Worm (Caenorhabditis elegans): ENCODE data around the gene asp-1.
A peak's percentile ranks its signal among the peaks of the same experiment; 100 is the strongest.
"Not testable (repeated sequence)": the region's sequence is repeated elsewhere in the genome, so short reads cannot be mapped to it uniquely, and the experiment has no call there.

asp-1 gene

ce11 chrV:19044753-19045152 is 5.8 kb downstream of the asp-1 start, which contains the start of gene asp-15:
Gene asp-15 (minus strand): TSS chrV:19044853.
- TF ChIP-seq klf-2 (GFP tag; conservative IDR thresholded peaks at IDR 0.05), result no peak
- TF ChIP-seq flt-1 (GFP tag; IDR thresholded peaks at IDR 0.05), result no peak
- TF ChIP-seq tab-1 (GFP tag; IDR thresholded peaks at IDR 0.05), result no peak
- TF ChIP-seq cog-1 (tag; optimal IDR thresholded peaks at IDR 0.05), result no peak

- TF ChIP-seq flt-1 (GFP tag; IDR thresholded peaks at IDR 0.05) (no peak), tab-1 (GFP tag; IDR thresholded peaks at IDR 0.05) (0 out of 2 replicates have a peak, but pooled peaks have one; percentile 20)
Observed at ce11 chrV:19042256-19042655, 8.3 kb downstream of the asp-1 start, which contains the start of gene asp-16. Gene asp-16 (minus strand): TSS chrV:19042605.

- TF ChIP-seq med-1 (GFP tag; optimal IDR thresholded peaks at IDR 0.05; ENCODE audit: insufficient read depth) (no peak), ztf-29 (GFP tag; IDR thresholded peaks at IDR 0.05) (no peak), cog-1 (tag; optimal IDR thresholded peaks at IDR 0.05) (no peak), ztf-23 (GFP tag; IDR thresholded peaks at IDR 0.05) (no peak), tab-1 (GFP tag; IDR thresholded peaks at IDR 0.05) (no peak), klf-2 (GFP tag; conservative IDR thresholded peaks at IDR 0.05) (no peak), T22C8.4 (GFP tag; IDR thresholded peaks at IDR 0.05) (no peak), ref-1 (GFP tag; conservative IDR thresholded peaks at IDR 0.05) (no peak), flt-1 (GFP tag; IDR thresholded peaks at IDR 0.05) (no peak)
Observed at ce11 chrV:19037222-19037621, 13.3 kb downstream of the asp-1 start, which contains the start of gene asp-17. Gene asp-17 (minus strand): TSS chrV:19037322.

- TF ChIP-seq T22C8.4 (GFP tag; IDR thresholded peaks at IDR 0.05) (peak; percentile 74), cog-1 (tag; optimal IDR thresholded peaks at IDR 0.05) (no peak), klf-2 (GFP tag; conservative IDR thresholded peaks at IDR 0.05) (no peak)
Observed at ce11 chrV:19036061-19036460, 14.5 kb downstream of the asp-1 start.

ce11 chrV:19031456-19031855 is 19.1 kb downstream of the asp-1 start, which contains the start of gene Y39B6A.27:
Gene Y39B6A.27 (plus strand): TSS chrV:19031756.
- TF ChIP-seq ztf-23 (GFP tag; IDR thresholded peaks at IDR 0.05), result no peak
- TF ChIP-seq T22C8.4 (GFP tag; IDR thresholded peaks at IDR 0.05), result no peak
- no peak for TF ChIP-seq ztf-29 (GFP tag; IDR thresholded peaks at IDR 0.05)
- TF ChIP-seq klf-2 (GFP tag; conservative IDR thresholded peaks at IDR 0.05), result no peak
- TF ChIP-seq flt-1 (GFP tag; IDR thresholded peaks at IDR 0.05), result no peak
- no peak for TF ChIP-seq med-1 (GFP tag; optimal IDR thresholded peaks at IDR 0.05; ENCODE audit: insufficient read depth)
- no peak for TF ChIP-seq tab-1 (GFP tag; IDR thresholded peaks at IDR 0.05)
- TF ChIP-seq ref-1 (GFP tag; conservative IDR thresholded peaks at IDR 0.05), result no peak
- no peak for TF ChIP-seq cog-1 (tag; optimal IDR thresholded peaks at IDR 0.05)

- TF ChIP-seq ztf-29 (GFP tag; IDR thresholded peaks at IDR 0.05) (no peak), med-1 (GFP tag; optimal IDR thresholded peaks at IDR 0.05; ENCODE audit: insufficient read depth) (no peak), T22C8.4 (GFP tag; IDR thresholded peaks at IDR 0.05) (peak; percentile 91), flt-1 (GFP tag; IDR thresholded peaks at IDR 0.05) (no peak), klf-2 (GFP tag; conservative IDR thresholded peaks at IDR 0.05) (no peak)
Observed at ce11 chrV:19027338-19027737, 23.2 kb downstream of the asp-1 start.

- peak; percentile 82 for TF ChIP-seq T22C8.4 (GFP tag; IDR thresholded peaks at IDR 0.05)
Observed at ce11 chrV:19026757-19027156, 23.8 kb downstream of the asp-1 start.

- TF ChIP-seq cog-1 (tag; optimal IDR thresholded peaks at IDR 0.05) (no peak), klf-2 (GFP tag; conservative IDR thresholded peaks at IDR 0.05) (no peak), T22C8.4 (GFP tag; IDR thresholded peaks at IDR 0.05) (no peak), med-1 (GFP tag; optimal IDR thresholded peaks at IDR 0.05; ENCODE audit: insufficient read depth) (no peak)
Observed at ce11 chrV:19026163-19026562, 24.4 kb downstream of the asp-1 start, which contains the start of gene Y39B6A.25. Gene Y39B6A.25 (plus strand): TSS chrV:19026463.

ce11 chrV:19024683-19025082 is 25.9 kb downstream of the asp-1 start, which contains the start of gene Y39B6A.29:
Gene Y39B6A.29 (minus strand): TSS chrV:19024783.
- no peak for TF ChIP-seq klf-2 (GFP tag; conservative IDR thresholded peaks at IDR 0.05)
- no peak for TF ChIP-seq tab-1 (GFP tag; IDR thresholded peaks at IDR 0.05)
- no peak for TF ChIP-seq ref-1 (GFP tag; conservative IDR thresholded peaks at IDR 0.05)
- no peak for TF ChIP-seq med-1 (GFP tag; optimal IDR thresholded peaks at IDR 0.05; ENCODE audit: insufficient read depth)
- TF ChIP-seq T22C8.4 (GFP tag; IDR thresholded peaks at IDR 0.05), result no peak
- no peak for TF ChIP-seq ztf-23 (GFP tag; IDR thresholded peaks at IDR 0.05)
- no peak for TF ChIP-seq flt-1 (GFP tag; IDR thresholded peaks at IDR 0.05)
- TF ChIP-seq ztf-29 (GFP tag; IDR thresholded peaks at IDR 0.05), result no peak
- no peak for TF ChIP-seq cog-1 (tag; optimal IDR thresholded peaks at IDR 0.05)

ce11 chrV:19019239-19019638 is 31.3 kb downstream of the asp-1 start:
- no peak for TF ChIP-seq ref-1 (GFP tag; conservative IDR thresholded peaks at IDR 0.05)
- TF ChIP-seq cog-1 (tag; optimal IDR thresholded peaks at IDR 0.05), result no peak
- no peak for TF ChIP-seq med-1 (GFP tag; optimal IDR thresholded peaks at IDR 0.05; ENCODE audit: insufficient read depth)
- peak; percentile 85 for TF ChIP-seq T22C8.4 (GFP tag; IDR thresholded peaks at IDR 0.05)
- TF ChIP-seq tab-1 (GFP tag; IDR thresholded peaks at IDR 0.05), result no peak
- no peak for TF ChIP-seq klf-2 (GFP tag; conservative IDR thresholded peaks at IDR 0.05)

ce11 chrV:19014940-19015339 is 35.6 kb downstream of the asp-1 start:
- TF ChIP-seq T22C8.4 (GFP tag; IDR thresholded peaks at IDR 0.05), result peak; percentile 79

- TF ChIP-seq ref-1 (GFP tag; conservative IDR thresholded peaks at IDR 0.05); med-1 (GFP tag; optimal IDR thresholded peaks at IDR 0.05; ENCODE audit: insufficient read depth); ztf-23 (GFP tag; IDR thresholded peaks at IDR 0.05): not testable (repeated sequence)
Observed at ce11 chrV:19014273-19014672, 36.3 kb downstream of the asp-1 start, which contains the start of gene Y39B6A.30. Gene Y39B6A.30 (plus strand): TSS chrV:19014573.

Measured in whole organism, midembryonic.